Fruit fly (Drosophila melanogaster) whole organism, embryonic: Measurements from ENCODE around the gene Sgs5bis.

Experiments used
- CG30020 ChIP-seq: fragments of 200-800 bp; optimal IDR thresholded peaks from 2 replicates; lab custom pipeline; 2019; ENCODE audit warnings: missing biosample characterization, mild to moderate bottlenecking, missing genetic modification characterization, moderate library complexity
- h ChIP-seq: fragments of >200 bp; optimal IDR thresholded peaks from 2 replicates; lab custom pipeline; 2017
- org-1 ChIP-seq: fragments of 200-800 bp; sonication (Bioruptor generic); optimal IDR thresholded peaks from 2 replicates; lab custom pipeline; 2017; ENCODE audit warnings: missing biosample characterization, missing genetic modification characterization
- run ChIP-seq: fragments of 200-800 bp; sonication (Bioruptor generic); optimal IDR thresholded peaks from 3 replicates; lab custom pipeline; 2018; ENCODE audit warnings: missing biosample characterization, mild to moderate bottlenecking, missing genetic modification characterization

dm6 chr3R:17602974-17603373 is 8.8 kb downstream of the Sgs5bis start:
- TF ChIP-seq CG30020 (tag; lab: Kevin White, UChicago) (no peak), h (no peak), org-1 (GFP tag; lab: Kevin White, UChicago) (no peak), run (tag; lab: Kevin White, UChicago) (no peak)
